Fruit fly (Drosophila melanogaster) whole organism: ENCODE results near the gene CG6138.

Source experiments
- pan ChIP-seq: fragments of >200 bp; optimal IDR thresholded peaks from 2 replicates; lab custom pipeline; 2017
- psq ChIP-seq: fragments of >200 bp; optimal IDR thresholded peaks from 2 replicates; lab custom pipeline; 2017

DNA sequence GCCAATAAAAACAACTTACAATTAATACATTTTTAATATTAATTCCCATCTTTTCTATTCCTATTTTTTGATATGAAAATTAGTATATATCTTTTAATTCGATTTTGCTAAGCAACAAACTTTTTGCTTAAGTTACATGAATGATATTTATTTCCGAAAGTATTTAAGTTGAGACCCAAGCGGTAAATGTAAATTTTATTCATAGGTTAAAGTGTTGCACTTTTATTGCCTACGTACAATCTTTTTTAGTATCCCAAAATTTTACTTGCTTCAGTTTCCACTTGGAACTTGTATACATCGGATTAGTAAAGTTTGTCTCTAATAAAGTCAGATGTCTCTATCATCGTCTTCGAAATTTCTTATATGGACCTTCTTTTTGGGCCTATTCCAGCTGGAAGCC lies 35.5 kb upstream of the CG6138 start, which contains the start of gene CG18301:
- TF ChIP-seq pan, result no peak
- TF ChIP-seq psq (lab: Kevin White, UChicago), result no peak
